Fruit fly (Drosophila melanogaster): ENCODE data around the gene Dyro.

The Dyro gene

dm6 chr3L:11260737-11261455, 34.8 kb downstream of the Dyro start (continued):
- TF ChIP-seq tap (tag; optimal IDR thresholded peaks at IDR 0.05) (peak; percentile 73), corto (GFP tag; optimal IDR thresholded peaks at IDR 0.05) (no peak), CG5953 (GFP tag; IDR thresholded peaks at IDR 0.05) (peak; percentile 64), CG11085 (GFP tag; IDR thresholded peaks at IDR 0.05) (0 out of 2 replicates have a peak, but pooled peaks have one; percentile 16), CG9215 (GFP tag; IDR thresholded peaks at IDR 0.05) (peak; percentile 42), CkIIα-i1 (GFP tag; IDR thresholded peaks at IDR 0.05) (no peak), Doc3 (GFP tag; IDR thresholded peaks at IDR 0.05; ENCODE audit: partially characterized antibody) (no peak), scrt (GFP tag; optimal IDR thresholded peaks at IDR 0.05) (peak; percentile 57), tx (GFP tag; optimal IDR thresholded peaks at IDR 0.05) (no peak), ttk (GFP tag; IDR thresholded peaks at IDR 0.05) (peak; percentile 57), CG2889 (GFP tag; IDR thresholded peaks at IDR 0.05) (peak; percentile 62; the same call in 1 of the 3 replicates), Blimp-1 (GFP tag; optimal IDR thresholded peaks at IDR 0.05) (peak; percentile 73), CG6254 (GFP tag; optimal IDR thresholded peaks at IDR 0.05) (no peak), ab (GFP tag; optimal IDR thresholded peaks at IDR 0.05) (no peak), Six4 (GFP tag; optimal IDR thresholded peaks at IDR 0.05) (no peak), CG10431 (GFP tag; optimal IDR thresholded peaks at IDR 0.05) (no peak), sc (optimal IDR thresholded peaks at IDR 0.05) (no peak), sc (GFP tag; optimal IDR thresholded peaks at IDR 0.05) (peak; percentile 8), gem (tag; optimal IDR thresholded peaks at IDR 0.05) (peak; percentile 88), Nf-YA (GFP tag; IDR thresholded peaks at IDR 0.05) (peak; percentile 53; the same call in 1 of the 2 replicates), btn (GFP tag; optimal IDR thresholded peaks at IDR 0.05) (no peak), CG8388 (GFP tag; optimal IDR thresholded peaks at IDR 0.05) (peak; percentile 76), lola (GFP tag; optimal IDR thresholded peaks at IDR 0.05) (no peak), hkb (optimal IDR thresholded peaks at IDR 0.05) (no peak), hkb (GFP tag; IDR thresholded peaks at IDR 0.05) (peak; percentile 78), CG15073 (GFP tag; optimal IDR thresholded peaks at IDR 0.05) (no peak), vnd (GFP tag; IDR thresholded peaks at IDR 0.05; ENCODE audit: partially characterized antibody) (no peak), fd96Cb (tag; optimal IDR thresholded peaks at IDR 0.05) (peak; percentile 67), CG7987 (GFP tag; optimal IDR thresholded peaks at IDR 0.05) (no peak), Asciz (GFP tag; optimal IDR thresholded peaks at IDR 0.05) (no peak), CG15011 (GFP tag; optimal IDR thresholded peaks at IDR 0.05) (no peak), CG2875 (GFP tag; optimal IDR thresholded peaks at IDR 0.05) (no peak), CG9727 (GFP tag; optimal IDR thresholded peaks at IDR 0.05) (no peak), maf-S (GFP tag; optimal IDR thresholded peaks at IDR 0.05) (peak; percentile 7), row (GFP tag; IDR thresholded peaks at IDR 0.05) (peak; percentile 88), Eip74EF (GFP tag; optimal IDR thresholded peaks at IDR 0.05) (peak in 1 of 2 experiments; percentile 78), sr (GFP tag; IDR thresholded peaks at IDR 0.05) (no peak), knrl (GFP tag; IDR thresholded peaks at IDR 0.05; ENCODE audit: partially characterized antibody) (no peak), Stat92E (GFP tag; optimal IDR thresholded peaks at IDR 0.05) (peak in 1 of 3 experiments; percentile 83), bbx (GFP tag; IDR thresholded peaks at IDR 0.05; ENCODE audit: partially characterized antibody) (no peak), onecut (GFP tag; IDR thresholded peaks at IDR 0.05) (peak; percentile 41), lmd (GFP tag; IDR thresholded peaks at IDR 0.05) (peak; percentile 77), C15 (GFP tag; IDR thresholded peaks at IDR 0.05) (peak; percentile 75; the same call in 2 of the 3 replicates), en (GFP tag; optimal IDR thresholded peaks at IDR 0.05) (no peak), Mrtf (GFP tag; IDR thresholded peaks at IDR 0.05) (peak; percentile 86), Kr (GFP tag; optimal IDR thresholded peaks at IDR 0.05) (peak; percentile 16), CG4730 (GFP tag; IDR thresholded peaks at IDR 0.05) (peak; percentile 43), croc (GFP tag; conservative IDR thresholded peaks at IDR 0.05) (peak; percentile 55), luna (GFP tag; optimal IDR thresholded peaks at IDR 0.05) (no peak)

All from whole organism, embryonic.